Fruit fly (Drosophila melanogaster) whole organism, prepupa: ENCODE results near the gene CG17734.

ENCODE experiments used
- CG10669 ChIP-seq: fragments of 200-800 bp; sonication (Bioruptor generic); optimal IDR thresholded peaks from 3 replicates; lab custom pipeline; 2018; ENCODE audit warnings: missing biosample characterization, mild to moderate bottlenecking, missing genetic modification characterization, moderate library complexity
- CG11294 ChIP-seq: fragments of 200-800 bp; sonication (Bioruptor generic); IDR thresholded peaks from 2 replicates; pipeline ENCODE4 v1.3.6; 2022; ENCODE audit warnings: missing biosample characterization, missing genetic modification characterization
- CG11762 ChIP-seq: fragments of 200-800 bp; sonication (Bioruptor generic); optimal IDR thresholded peaks from 3 replicates; lab custom pipeline; 2016; ENCODE audit warnings: missing biosample characterization, missing genetic modification characterization; ENCODE audit not compliant: insufficient read depth
- CG11902 ChIP-seq: fragments of 200-800 bp; sonication (Bioruptor generic); optimal IDR thresholded peaks from 3 replicates; lab custom pipeline; 2016; ENCODE audit warnings: missing biosample characterization, missing genetic modification characterization
- CG15336 ChIP-seq: fragments of 200-800 bp; sonication (Bioruptor generic); IDR thresholded peaks from 2 replicates; pipeline ENCODE4 v1.3.6; 2022; ENCODE audit warnings: missing biosample characterization, missing genetic modification characterization
- CG1621 ChIP-seq: fragments of 200-800 bp; sonication (Bioruptor generic); optimal IDR thresholded peaks from 3 replicates; lab custom pipeline; 2018; ENCODE audit warnings: missing biosample characterization, mild to moderate bottlenecking, missing genetic modification characterization
- CG16779 ChIP-seq: fragments of 200-800 bp; sonication (Bioruptor generic); optimal IDR thresholded peaks from 3 replicates; lab custom pipeline; 2017; ENCODE audit warnings: missing biosample characterization, mild to moderate bottlenecking, missing genetic modification characterization
- CG31627 ChIP-seq: fragments of 200-800 bp; sonication (Bioruptor generic); optimal IDR thresholded peaks from 3 replicates; lab custom pipeline; 2016; ENCODE audit warnings: missing biosample characterization, missing genetic modification characterization
- CG32006 ChIP-seq: fragments of 200-800 bp; sonication (Bioruptor generic); optimal IDR thresholded peaks from 3 replicates; lab custom pipeline; 2017; ENCODE audit warnings: missing biosample characterization, mild to moderate bottlenecking, missing genetic modification characterization
- CG34406 ChIP-seq: fragments of 200-800 bp; sonication (Bioruptor generic); optimal IDR thresholded peaks from 3 replicates; lab custom pipeline; 2016; ENCODE audit warnings: missing biosample characterization, missing genetic modification characterization
- CG3919 ChIP-seq: fragments of 200-800 bp; sonication (Bioruptor generic); optimal IDR thresholded peaks from 3 replicates; lab custom pipeline; 2016; ENCODE audit warnings: missing biosample characterization, missing genetic modification characterization
- CG6163 ChIP-seq: fragments of 200-800 bp; sonication (Bioruptor generic); IDR thresholded peaks from 3 replicates; pipeline ENCODE4 v1.3.6; 2022; ENCODE audit warnings: missing biosample characterization, missing genetic modification characterization
- CG6276 ChIP-seq: fragments of 200-800 bp; sonication (Bioruptor generic); optimal IDR thresholded peaks from 2 replicates; lab custom pipeline; 2017; ENCODE audit warnings: missing biosample characterization, mild to moderate bottlenecking, missing genetic modification characterization
- CG6792 ChIP-seq: fragments of 200-800 bp; sonication (Bioruptor generic); optimal IDR thresholded peaks from 3 replicates; lab custom pipeline; 2016; ENCODE audit warnings: missing biosample characterization, missing genetic modification characterization
- CG6808 ChIP-seq: fragments of 200-800 bp; sonication (Bioruptor generic); optimal IDR thresholded peaks from 3 replicates; lab custom pipeline; 2017; ENCODE audit warnings: missing biosample characterization, missing genetic modification characterization, mild to moderate bottlenecking, moderate library complexity, missing genetic modification reagents
- CG6854 ChIP-seq: fragments of 200-800 bp; sonication (Bioruptor generic); optimal IDR thresholded peaks from 2 replicates; lab custom pipeline; 2017; ENCODE audit warnings: missing biosample characterization, mild to moderate bottlenecking, missing genetic modification characterization
- CG7368 ChIP-seq: fragments of 200-800 bp; sonication (Bioruptor generic); optimal IDR thresholded peaks from 3 replicates; lab custom pipeline; 2016; ENCODE audit warnings: missing biosample characterization, missing genetic modification characterization
- CG8319 ChIP-seq: fragments of 200-800 bp; sonication (Bioruptor generic); optimal IDR thresholded peaks from 3 replicates; lab custom pipeline; 2016; ENCODE audit warnings: missing biosample characterization, missing genetic modification characterization
- CG8632 ChIP-seq: fragments of 200-800 bp; sonication (Bioruptor generic); optimal IDR thresholded peaks from 3 replicates; lab custom pipeline; 2016; ENCODE audit warnings: missing biosample characterization, missing genetic modification characterization
- Eip75B ChIP-seq: fragments of 200-800 bp; sonication (Bioruptor generic); optimal IDR thresholded peaks from 3 replicates; lab custom pipeline; 2016; ENCODE audit warnings: missing biosample characterization, missing genetic modification characterization
- Eip78C ChIP-seq: fragments of 200-800 bp; sonication (Bioruptor generic); peaks from one replicate; lab custom pipeline; 2016; ENCODE audit warnings: missing biosample characterization, missing genetic modification characterization
- Eip93F ChIP-seq: fragments of 200-800 bp; sonication (Bioruptor generic); optimal IDR thresholded peaks from 2 replicates; lab custom pipeline; 2016; ENCODE audit warnings: missing biosample characterization, mild to moderate bottlenecking, missing genetic modification characterization
- Ets21C ChIP-seq: fragments of 200-800 bp; sonication (Bioruptor generic); optimal IDR thresholded peaks from 3 replicates; lab custom pipeline; 2016; ENCODE audit warnings: missing biosample characterization, missing genetic modification characterization
- Ets96B ChIP-seq: fragments of 200-800 bp; optimal IDR thresholded peaks from 2 replicates; lab custom pipeline; 2019; ENCODE audit warnings: missing biosample characterization, mild to moderate bottlenecking, missing genetic modification characterization, moderate library complexity
- Hr39 ChIP-seq: fragments of 200-800 bp; sonication (Bioruptor generic); optimal IDR thresholded peaks from 2 replicates; lab custom pipeline; 2016; ENCODE audit warnings: missing biosample characterization, missing genetic modification characterization
- Hr4 ChIP-seq: fragments of 200-800 bp; sonication (Bioruptor generic); optimal IDR thresholded peaks from 3 replicates; lab custom pipeline; 2016; ENCODE audit warnings: missing biosample characterization, missing genetic modification characterization
- Lpt ChIP-seq: fragments of 200-800 bp; sonication (Bioruptor generic); optimal IDR thresholded peaks from 3 replicates; lab custom pipeline; 2016; ENCODE audit warnings: missing biosample characterization, missing genetic modification characterization
- Met ChIP-seq: fragments of 200-800 bp; sonication (Bioruptor generic); optimal IDR thresholded peaks from 3 replicates; lab custom pipeline; 2016; ENCODE audit warnings: missing biosample characterization, missing genetic modification characterization
- Smox ChIP-seq: fragments of 200-800 bp; sonication (Bioruptor generic); optimal IDR thresholded peaks from 3 replicates; lab custom pipeline; 2016; ENCODE audit warnings: missing biosample characterization, missing genetic modification characterization
- Sox102F ChIP-seq: fragments of 200-800 bp; sonication (Bioruptor generic); optimal IDR thresholded peaks from 2 replicates; lab custom pipeline; 2016; ENCODE audit warnings: missing biosample characterization, mild to moderate bottlenecking, missing genetic modification characterization
- Sox14 ChIP-seq: fragments of 200-800 bp; sonication (Bioruptor generic); optimal IDR thresholded peaks from 3 replicates; lab custom pipeline; 2016; ENCODE audit warnings: missing biosample characterization, missing genetic modification characterization
- Sox15 ChIP-seq: fragments of 200-800 bp; sonication (Bioruptor generic); optimal IDR thresholded peaks from 3 replicates; lab custom pipeline; 2016; ENCODE audit warnings: missing biosample characterization, missing genetic modification characterization
- achi ChIP-seq: fragments of 200-800 bp; sonication (Bioruptor generic); optimal IDR thresholded peaks from 3 replicates; lab custom pipeline; 2016; ENCODE audit warnings: missing biosample characterization, missing genetic modification characterization
- acj6 ChIP-seq: fragments of 200-800 bp; sonication (Bioruptor generic); optimal IDR thresholded peaks from 3 replicates; lab custom pipeline; 2016; ENCODE audit warnings: missing biosample characterization, missing genetic modification characterization
- cyc ChIP-seq: fragments of 200-800 bp; sonication (Bioruptor generic); optimal IDR thresholded peaks from 3 replicates; lab custom pipeline; 2016; ENCODE audit warnings: missing biosample characterization, missing genetic modification characterization
- dac ChIP-seq: fragments of 200-800 bp; sonication (Bioruptor generic); optimal IDR thresholded peaks from 2 replicates; lab custom pipeline; 2017; ENCODE audit warnings: missing biosample characterization, mild to moderate bottlenecking, missing genetic modification characterization
- dsx ChIP-seq: fragments of 200-800 bp; optimal IDR thresholded peaks from 3 replicates; lab custom pipeline; 2019; ENCODE audit warnings: missing biosample characterization, mild to moderate bottlenecking, missing genetic modification characterization, moderate library complexity; ENCODE audit not compliant: poor library complexity, severe bottlenecking
- eg ChIP-seq: fragments of 200-800 bp; sonication (Bioruptor generic); IDR thresholded peaks from 3 replicates; pipeline ENCODE4 v1.3.6; 2022; ENCODE audit warnings: missing biosample characterization, missing genetic modification characterization
- esn ChIP-seq: fragments of 200-800 bp; sonication (Bioruptor generic); optimal IDR thresholded peaks from 2 replicates; lab custom pipeline; 2016; ENCODE audit warnings: missing biosample characterization, mild to moderate bottlenecking, missing genetic modification characterization, moderate library complexity
- fd59A ChIP-seq: fragments of 200-800 bp; sonication (Bioruptor generic); optimal IDR thresholded peaks from 2 replicates; lab custom pipeline; 2017; ENCODE audit warnings: missing biosample characterization, mild to moderate bottlenecking, missing genetic modification characterization, missing genetic modification reagents
- fd85E ChIP-seq: fragments of 200-800 bp; sonication (Bioruptor generic); optimal IDR thresholded peaks from 3 replicates; lab custom pipeline; 2016; ENCODE audit warnings: missing biosample characterization, missing genetic modification characterization
- fkh ChIP-seq: fragments of 200-800 bp; sonication (Bioruptor generic); optimal IDR thresholded peaks from 3 replicates; lab custom pipeline; 2017; ENCODE audit warnings: missing biosample characterization, mild to moderate bottlenecking, missing genetic modification characterization, moderate library complexity
- net ChIP-seq: fragments of 200-800 bp; sonication (Bioruptor generic); optimal IDR thresholded peaks from 3 replicates; lab custom pipeline; 2016; ENCODE audit warnings: missing biosample characterization, missing genetic modification characterization
- salr ChIP-seq, 2 experiments: fragments of 200-800 bp; sonication (Bioruptor generic); optimal IDR thresholded peaks; 3 replicates each; lab custom pipeline; 2016 to 2018; ENCODE audit warnings: missing biosample characterization in 2 of 2, missing genetic modification characterization in 2 of 2, mild to moderate bottlenecking in 1 of 2
- spab ChIP-seq: fragments of 200-800 bp; sonication (Bioruptor generic); optimal IDR thresholded peaks from 2 replicates; lab custom pipeline; 2017; ENCODE audit warnings: missing biosample characterization, mild to moderate bottlenecking, missing genetic modification characterization, missing genetic modification reagents
- ss ChIP-seq, 2 experiments: fragments of 200-800 bp; sonication (Bioruptor generic); optimal IDR thresholded peaks; 2 replicates in 1 of 2; 3 replicates in 1 of 2; lab custom pipeline; 2017 to 2018; ENCODE audit warnings: mild to moderate bottlenecking in 2 of 2, missing biosample characterization in 2 of 2, missing genetic modification characterization in 2 of 2, moderate library complexity in 1 of 2
- topi ChIP-seq: fragments of 200-800 bp; sonication (Bioruptor generic); optimal IDR thresholded peaks from 3 replicates; lab custom pipeline; 2016; ENCODE audit warnings: missing biosample characterization, missing genetic modification characterization
- vri ChIP-seq: fragments of 200-800 bp; sonication (Bioruptor generic); optimal IDR thresholded peaks from 3 replicates; lab custom pipeline; 2016; ENCODE audit warnings: missing biosample characterization, mild to moderate bottlenecking, missing genetic modification characterization

CG17734 gene

dm6 chr3R:11208766-11209331, 35.0 kb downstream of the CG17734 start (continued):
- TF ChIP-seq CG15336 (GFP tag; lab: Robert Waterston, UW): no peak
- TF ChIP-seq, all 60 proteins: peak for 6

- TF ChIP-seq eg (GFP tag; lab: Robert Waterston, UW) (peak; percentile 61), CG6808 (GFP tag; lab: Kevin White, UChicago) (peak; percentile 14), Hr39 (GFP tag; lab: Kevin White, UChicago) (peak; percentile 34), CG6163 (GFP tag; lab: Robert Waterston, UW) (peak; percentile 71; the same call in 1 of the 3 replicates), spab (GFP tag; lab: Kevin White, UChicago) (peak; percentile 30), ss (GFP tag; optimal IDR thresholded peaks at IDR 0.05; lab: Kevin White, UChicago) (peak; percentile 23 to 62), esn (GFP tag; lab: Kevin White, UChicago) (peak; percentile 77), Eip93F (GFP tag; lab: Kevin White, UChicago) (peak; percentile 74), CG34406 (peak; percentile 66), CG6854 (GFP tag; lab: Kevin White, UChicago) (no peak), CG6792 (GFP tag; lab: Kevin White, UChicago) (peak; percentile 47), Ets21C (GFP tag; lab: Kevin White, UChicago) (no peak), CG7368 (GFP tag; lab: Kevin White, UChicago) (peak; percentile 53), Smox (GFP tag; lab: Kevin White, UChicago) (peak; percentile 65), Sox102F (GFP tag; lab: Kevin White, UChicago) (peak; percentile 70), Eip78C (GFP tag; lab: Kevin White, UChicago) (peak; percentile 79), topi (GFP tag; lab: Kevin White, UChicago) (peak; percentile 68), CG16779 (tag; lab: Kevin White, UChicago) (peak; percentile 47), CG11294 (GFP tag; lab: Robert Waterston, UW) (no peak), cyc (GFP tag; lab: Kevin White, UChicago) (peak; percentile 53), CG8319 (no peak), CG11902 (peak; percentile 42), Ets96B (tag; lab: Kevin White, UChicago) (peak; percentile 55), dac (no peak), CG31627 (GFP tag; lab: Kevin White, UChicago) (peak; percentile 56), vri (GFP tag; lab: Kevin White, UChicago) (peak; percentile 98), dsx (GFP tag; lab: Kevin White, UChicago) (peak; percentile 50), net (GFP tag; lab: Kevin White, UChicago) (peak; percentile 68), fd85E (no peak), Sox15 (GFP tag; lab: Kevin White, UChicago) (peak; percentile 50), Hr4 (peak; percentile 61), Met (GFP tag; lab: Kevin White, UChicago) (peak; percentile 68), fkh (GFP tag; lab: Kevin White, UChicago) (peak; percentile 53), CG15336 (GFP tag; lab: Robert Waterston, UW) (peak; percentile 66), CG6276 (GFP tag; lab: Kevin White, UChicago) (peak; percentile 42), fd59A (GFP tag; lab: Kevin White, UChicago) (no peak), acj6 (GFP tag; lab: Kevin White, UChicago) (peak; percentile 74), CG1621 (tag; lab: Kevin White, UChicago) (no peak), CG8632 (GFP tag; lab: Kevin White, UChicago) (peak; percentile 59), CG32006 (GFP tag; lab: Kevin White, UChicago) (peak; percentile 71), CG10669 (GFP tag; lab: Kevin White, UChicago) (peak; percentile 28), CG11762 (peak; percentile 41), Eip75B (GFP tag; lab: Kevin White, UChicago) (peak; percentile 48), CG3919 (GFP tag; lab: Kevin White, UChicago) (peak; percentile 58), Lpt (no peak), Sox14 (GFP tag; lab: Kevin White, UChicago) (peak; percentile 44), achi (GFP tag; lab: Kevin White, UChicago) (peak; percentile 59), salr (GFP tag; optimal IDR thresholded peaks at IDR 0.05; lab: Kevin White, UChicago) (peak in 1 of 2 experiments; percentile 41)
These were observed 42.8 kb downstream of the CG17734 start for dm6 chr3R:11200885-11201421.
